Worm (Caenorhabditis elegans): ENCODE data around the gene C32B5.6.

ce11 chrII:948091-948490 is 20.1 kb upstream of the C32B5.6 start, which contains the start of gene fbxc-32:
- TF ChIP-seq ztf-11 (tag; optimal IDR thresholded peaks at IDR 0.05): no peak
- no peak for TF ChIP-seq unc-98 (GFP tag; IDR thresholded peaks at IDR 0.05)
- TF ChIP-seq pqm-1 (tag; optimal IDR thresholded peaks at IDR 0.05): no peak
- no peak for TF ChIP-seq pax-3 (tag; optimal IDR thresholded peaks at IDR 0.05)
- TF ChIP-seq swsn-7 (tag; optimal IDR thresholded peaks at IDR 0.05): no peak
